Fruit fly (Drosophila melanogaster) whole organism, prepupa: ENCODE measurements around the gene Mnt.

ENCODE experiments used
- Blimp-1 ChIP-seq: fragments of 200-800 bp; sonication (Bioruptor generic); optimal IDR thresholded peaks from 3 replicates; lab custom pipeline; 2017; ENCODE audit warnings: missing biosample characterization, missing genetic modification characterization, mild to moderate bottlenecking, moderate library complexity, missing genetic modification reagents
- CG10669 ChIP-seq: fragments of 200-800 bp; sonication (Bioruptor generic); optimal IDR thresholded peaks from 3 replicates; lab custom pipeline; 2018; ENCODE audit warnings: missing biosample characterization, mild to moderate bottlenecking, missing genetic modification characterization, moderate library complexity
- CG11294 ChIP-seq: fragments of 200-800 bp; sonication (Bioruptor generic); IDR thresholded peaks from 2 replicates; pipeline ENCODE4 v1.3.6; 2022; ENCODE audit warnings: missing biosample characterization, missing genetic modification characterization
- CG11762 ChIP-seq: fragments of 200-800 bp; sonication (Bioruptor generic); optimal IDR thresholded peaks from 3 replicates; lab custom pipeline; 2016; ENCODE audit warnings: missing biosample characterization, missing genetic modification characterization; ENCODE audit not compliant: insufficient read depth
- CG1621 ChIP-seq: fragments of 200-800 bp; sonication (Bioruptor generic); optimal IDR thresholded peaks from 3 replicates; lab custom pipeline; 2018; ENCODE audit warnings: missing biosample characterization, mild to moderate bottlenecking, missing genetic modification characterization
- CG16779 ChIP-seq: fragments of 200-800 bp; sonication (Bioruptor generic); optimal IDR thresholded peaks from 3 replicates; lab custom pipeline; 2017; ENCODE audit warnings: missing biosample characterization, mild to moderate bottlenecking, missing genetic modification characterization
- CG3032 ChIP-seq: fragments of 200-800 bp; optimal IDR thresholded peaks from 2 replicates; lab custom pipeline; 2019; ENCODE audit warnings: missing biosample characterization, mild to moderate bottlenecking, missing genetic modification characterization, moderate library complexity
- CG31627 ChIP-seq: fragments of 200-800 bp; sonication (Bioruptor generic); optimal IDR thresholded peaks from 3 replicates; lab custom pipeline; 2016; ENCODE audit warnings: missing biosample characterization, missing genetic modification characterization
- CG32006 ChIP-seq: fragments of 200-800 bp; sonication (Bioruptor generic); optimal IDR thresholded peaks from 3 replicates; lab custom pipeline; 2017; ENCODE audit warnings: missing biosample characterization, mild to moderate bottlenecking, missing genetic modification characterization
- CG4318 ChIP-seq: fragments of 200-800 bp; sonication (Bioruptor generic); optimal IDR thresholded peaks from 3 replicates; lab custom pipeline; 2017; ENCODE audit warnings: missing biosample characterization, mild to moderate bottlenecking, missing genetic modification characterization
- CG6163 ChIP-seq: fragments of 200-800 bp; sonication (Bioruptor generic); IDR thresholded peaks from 3 replicates; pipeline ENCODE4 v1.3.6; 2022; ENCODE audit warnings: missing biosample characterization, missing genetic modification characterization
- CG6276 ChIP-seq: fragments of 200-800 bp; sonication (Bioruptor generic); optimal IDR thresholded peaks from 2 replicates; lab custom pipeline; 2017; ENCODE audit warnings: missing biosample characterization, mild to moderate bottlenecking, missing genetic modification characterization
- CG6808 ChIP-seq: fragments of 200-800 bp; sonication (Bioruptor generic); optimal IDR thresholded peaks from 3 replicates; lab custom pipeline; 2017; ENCODE audit warnings: missing biosample characterization, missing genetic modification characterization, mild to moderate bottlenecking, moderate library complexity, missing genetic modification reagents
- CG6854 ChIP-seq: fragments of 200-800 bp; sonication (Bioruptor generic); optimal IDR thresholded peaks from 2 replicates; lab custom pipeline; 2017; ENCODE audit warnings: missing biosample characterization, mild to moderate bottlenecking, missing genetic modification characterization
- CG8119 ChIP-seq: fragments of 200-800 bp; sonication (Bioruptor generic); IDR thresholded peaks from 3 replicates; pipeline ENCODE4 v1.3.6; 2022; ENCODE audit warnings: missing biosample characterization, missing genetic modification characterization
- CG8319 ChIP-seq: fragments of 200-800 bp; sonication (Bioruptor generic); optimal IDR thresholded peaks from 3 replicates; lab custom pipeline; 2016; ENCODE audit warnings: missing biosample characterization, missing genetic modification characterization
- CG8632 ChIP-seq: fragments of 200-800 bp; sonication (Bioruptor generic); optimal IDR thresholded peaks from 3 replicates; lab custom pipeline; 2016; ENCODE audit warnings: missing biosample characterization, missing genetic modification characterization
- CG9139 ChIP-seq: fragments of 200-800 bp; sonication (Bioruptor generic); optimal IDR thresholded peaks from 3 replicates; lab custom pipeline; 2017; ENCODE audit warnings: missing biosample characterization, mild to moderate bottlenecking, missing genetic modification characterization
- Eip93F ChIP-seq: fragments of 200-800 bp; sonication (Bioruptor generic); optimal IDR thresholded peaks from 2 replicates; lab custom pipeline; 2016; ENCODE audit warnings: missing biosample characterization, mild to moderate bottlenecking, missing genetic modification characterization
- Ets96B ChIP-seq: fragments of 200-800 bp; optimal IDR thresholded peaks from 2 replicates; lab custom pipeline; 2019; ENCODE audit warnings: missing biosample characterization, mild to moderate bottlenecking, missing genetic modification characterization, moderate library complexity
- Gug ChIP-seq: fragments of 200-800 bp; sonication (Bioruptor generic); IDR thresholded peaks from 2 replicates; pipeline ENCODE4 v1.3.6; 2022; ENCODE audit warnings: missing biosample characterization, missing genetic modification characterization
- Hr38 ChIP-seq: sonication (Bioruptor generic); optimal IDR thresholded peaks from 2 replicates; lab custom pipeline; 2016; ENCODE audit warnings: missing biosample characterization, missing genetic modification characterization
- Hr39 ChIP-seq: fragments of 200-800 bp; sonication (Bioruptor generic); optimal IDR thresholded peaks from 2 replicates; lab custom pipeline; 2016; ENCODE audit warnings: missing biosample characterization, missing genetic modification characterization
- Hr4 ChIP-seq: fragments of 200-800 bp; sonication (Bioruptor generic); optimal IDR thresholded peaks from 3 replicates; lab custom pipeline; 2016; ENCODE audit warnings: missing biosample characterization, missing genetic modification characterization
- Lpt ChIP-seq: fragments of 200-800 bp; sonication (Bioruptor generic); optimal IDR thresholded peaks from 3 replicates; lab custom pipeline; 2016; ENCODE audit warnings: missing biosample characterization, missing genetic modification characterization
- Met ChIP-seq: fragments of 200-800 bp; sonication (Bioruptor generic); optimal IDR thresholded peaks from 3 replicates; lab custom pipeline; 2016; ENCODE audit warnings: missing biosample characterization, missing genetic modification characterization
- OdsH ChIP-seq: fragments of 200-800 bp; sonication (Bioruptor generic); optimal IDR thresholded peaks from 3 replicates; lab custom pipeline; 2016; ENCODE audit warnings: missing biosample characterization, missing genetic modification characterization
- Smox ChIP-seq: fragments of 200-800 bp; sonication (Bioruptor generic); optimal IDR thresholded peaks from 3 replicates; lab custom pipeline; 2016; ENCODE audit warnings: missing biosample characterization, missing genetic modification characterization
- Sox14 ChIP-seq: fragments of 200-800 bp; sonication (Bioruptor generic); optimal IDR thresholded peaks from 3 replicates; lab custom pipeline; 2016; ENCODE audit warnings: missing biosample characterization, missing genetic modification characterization
- Sox15 ChIP-seq: fragments of 200-800 bp; sonication (Bioruptor generic); optimal IDR thresholded peaks from 3 replicates; lab custom pipeline; 2016; ENCODE audit warnings: missing biosample characterization, missing genetic modification characterization
- achi ChIP-seq: fragments of 200-800 bp; sonication (Bioruptor generic); optimal IDR thresholded peaks from 3 replicates; lab custom pipeline; 2016; ENCODE audit warnings: missing biosample characterization, missing genetic modification characterization
- acj6 ChIP-seq: fragments of 200-800 bp; sonication (Bioruptor generic); optimal IDR thresholded peaks from 3 replicates; lab custom pipeline; 2016; ENCODE audit warnings: missing biosample characterization, missing genetic modification characterization
- cyc ChIP-seq: fragments of 200-800 bp; sonication (Bioruptor generic); optimal IDR thresholded peaks from 3 replicates; lab custom pipeline; 2016; ENCODE audit warnings: missing biosample characterization, missing genetic modification characterization
- dsx ChIP-seq: fragments of 200-800 bp; optimal IDR thresholded peaks from 3 replicates; lab custom pipeline; 2019; ENCODE audit warnings: missing biosample characterization, mild to moderate bottlenecking, missing genetic modification characterization, moderate library complexity; ENCODE audit not compliant: poor library complexity, severe bottlenecking
- eg ChIP-seq: fragments of 200-800 bp; sonication (Bioruptor generic); IDR thresholded peaks from 3 replicates; pipeline ENCODE4 v1.3.6; 2022; ENCODE audit warnings: missing biosample characterization, missing genetic modification characterization
- esn ChIP-seq: fragments of 200-800 bp; sonication (Bioruptor generic); optimal IDR thresholded peaks from 2 replicates; lab custom pipeline; 2016; ENCODE audit warnings: missing biosample characterization, mild to moderate bottlenecking, missing genetic modification characterization, moderate library complexity
- fd59A ChIP-seq: fragments of 200-800 bp; sonication (Bioruptor generic); optimal IDR thresholded peaks from 2 replicates; lab custom pipeline; 2017; ENCODE audit warnings: missing biosample characterization, mild to moderate bottlenecking, missing genetic modification characterization, missing genetic modification reagents
- fkh ChIP-seq: fragments of 200-800 bp; sonication (Bioruptor generic); optimal IDR thresholded peaks from 3 replicates; lab custom pipeline; 2017; ENCODE audit warnings: missing biosample characterization, mild to moderate bottlenecking, missing genetic modification characterization, moderate library complexity
- lz ChIP-seq: fragments of 200-800 bp; sonication (Bioruptor generic); optimal IDR thresholded peaks from 3 replicates; lab custom pipeline; 2016; ENCODE audit warnings: missing biosample characterization, missing genetic modification characterization
- net ChIP-seq: fragments of 200-800 bp; sonication (Bioruptor generic); optimal IDR thresholded peaks from 3 replicates; lab custom pipeline; 2016; ENCODE audit warnings: missing biosample characterization, missing genetic modification characterization
- pdm3 ChIP-seq: fragments of 200-800 bp; sonication (Bioruptor generic); optimal IDR thresholded peaks from 3 replicates; lab custom pipeline; 2016; ENCODE audit warnings: missing biosample characterization, missing genetic modification characterization
- salr ChIP-seq, 2 experiments: fragments of 200-800 bp; sonication (Bioruptor generic); optimal IDR thresholded peaks; 3 replicates each; lab custom pipeline; 2016 to 2018; ENCODE audit warnings: missing biosample characterization in 2 of 2, missing genetic modification characterization in 2 of 2, mild to moderate bottlenecking in 1 of 2
- spab ChIP-seq: fragments of 200-800 bp; sonication (Bioruptor generic); optimal IDR thresholded peaks from 2 replicates; lab custom pipeline; 2017; ENCODE audit warnings: missing biosample characterization, mild to moderate bottlenecking, missing genetic modification characterization, missing genetic modification reagents
- ss ChIP-seq, 2 experiments: fragments of 200-800 bp; sonication (Bioruptor generic); optimal IDR thresholded peaks; 2 replicates in 1 of 2; 3 replicates in 1 of 2; lab custom pipeline; 2017 to 2018; ENCODE audit warnings: mild to moderate bottlenecking in 2 of 2, missing biosample characterization in 2 of 2, missing genetic modification characterization in 2 of 2, moderate library complexity in 1 of 2
- topi ChIP-seq: fragments of 200-800 bp; sonication (Bioruptor generic); optimal IDR thresholded peaks from 3 replicates; lab custom pipeline; 2016; ENCODE audit warnings: missing biosample characterization, missing genetic modification characterization

The Mnt gene

dm6 chrX:3687837-3688375, 16.3 kb downstream of the Mnt start (continued):
- TF ChIP-seq acj6 (GFP tag; lab: Kevin White, UChicago) (peak; percentile 80), achi (GFP tag; lab: Kevin White, UChicago) (peak; percentile 76), Smox (GFP tag; lab: Kevin White, UChicago) (peak; percentile 68), Hr39 (peak; percentile 78), CG6163 (GFP tag; lab: Robert Waterston, UW) (peak; percentile 92), dsx (GFP tag; lab: Kevin White, UChicago) (peak; percentile 73), Met (GFP tag; lab: Kevin White, UChicago) (peak; percentile 81), fd59A (GFP tag; lab: Kevin White, UChicago) (peak; percentile 64), ss (GFP tag; optimal IDR thresholded peaks at IDR 0.05; lab: Kevin White, UChicago) (peak; percentile 19 to 46), Hr38 (no peak), CG10669 (peak; percentile 77), pdm3 (GFP tag; lab: Kevin White, UChicago) (peak; percentile 87), CG6276 (GFP tag; lab: Kevin White, UChicago) (peak; percentile 77), Hr4 (peak; percentile 85), salr (GFP tag; optimal IDR thresholded peaks at IDR 0.05; lab: Kevin White, UChicago) (peak; percentile 53 to 75), Sox15 (GFP tag; lab: Kevin White, UChicago) (peak; percentile 60), Eip93F (GFP tag; lab: Kevin White, UChicago) (no peak), cyc (GFP tag; lab: Kevin White, UChicago) (peak; percentile 72)

dm6 chrX:3688576-3688975, 17.0 kb downstream of the Mnt start:
- no peak for TF ChIP-seq CG10669
- TF ChIP-seq CG6163 (GFP tag; lab: Robert Waterston, UW) = no peak
- no peak for TF ChIP-seq CG11762
- TF ChIP-seq Hr38 = no peak
- no peak for TF ChIP-seq pdm3 (GFP tag; lab: Kevin White, UChicago)
- TF ChIP-seq Hr4 = no peak
- TF ChIP-seq CG31627 = no peak
- TF ChIP-seq Ets96B (tag; lab: Kevin White, UChicago) = no peak
- TF ChIP-seq acj6 (GFP tag; lab: Kevin White, UChicago) = no peak
- no peak for TF ChIP-seq CG11294 (GFP tag; lab: Robert Waterston, UW)
- no peak for TF ChIP-seq CG4318 (GFP tag; lab: Kevin White, UChicago)

dm6 chrX:3689079-3689478, 17.5 kb downstream of the Mnt start:
- TF ChIP-seq CG8319 (GFP tag; lab: Kevin White, UChicago) (no peak), net (peak; percentile 28), CG11294 (GFP tag; lab: Robert Waterston, UW) (no peak), Lpt (peak; percentile 28), CG6808 (GFP tag; lab: Kevin White, UChicago) (peak; percentile 63), Gug (GFP tag; lab: Robert Waterston, UW) (no peak), fkh (GFP tag; lab: Kevin White, UChicago) (peak; percentile 39), Met (GFP tag; lab: Kevin White, UChicago) (peak; percentile 31), topi (GFP tag; lab: Kevin White, UChicago) (peak; percentile 24), Blimp-1 (no peak), CG16779 (peak; percentile 47), CG9139 (GFP tag; lab: Kevin White, UChicago) (peak; percentile 66), CG3032 (tag; lab: Kevin White, UChicago) (no peak), Sox14 (GFP tag; lab: Kevin White, UChicago) (no peak), CG10669 (no peak), dsx (GFP tag; lab: Kevin White, UChicago) (peak; percentile 61), Sox15 (GFP tag; lab: Kevin White, UChicago) (no peak), CG8632 (GFP tag; lab: Kevin White, UChicago) (no peak), salr (GFP tag; optimal IDR thresholded peaks at IDR 0.05; lab: Kevin White, UChicago) (no peak), OdsH (GFP tag; lab: Kevin White, UChicago) (no peak), acj6 (GFP tag; lab: Kevin White, UChicago) (no peak), achi (GFP tag; lab: Kevin White, UChicago) (peak; percentile 28), CG8119 (peak; percentile 64), CG1621 (tag; lab: Kevin White, UChicago) (peak; percentile 18), pdm3 (GFP tag; lab: Kevin White, UChicago) (no peak), esn (GFP tag; lab: Kevin White, UChicago) (no peak), ss (GFP tag; optimal IDR thresholded peaks at IDR 0.05; lab: Kevin White, UChicago) (peak; percentile 74 to 86), CG6854 (GFP tag; lab: Kevin White, UChicago) (no peak), cyc (GFP tag; lab: Kevin White, UChicago) (no peak), eg (GFP tag; lab: Robert Waterston, UW) (peak; percentile 72; the same call in 2 of the 3 replicates), spab (peak; percentile 34), Hr38 (no peak), CG32006 (no peak), lz (no peak)
